Worm (Caenorhabditis elegans): ENCODE data around the gene tag-153.

DNA sequence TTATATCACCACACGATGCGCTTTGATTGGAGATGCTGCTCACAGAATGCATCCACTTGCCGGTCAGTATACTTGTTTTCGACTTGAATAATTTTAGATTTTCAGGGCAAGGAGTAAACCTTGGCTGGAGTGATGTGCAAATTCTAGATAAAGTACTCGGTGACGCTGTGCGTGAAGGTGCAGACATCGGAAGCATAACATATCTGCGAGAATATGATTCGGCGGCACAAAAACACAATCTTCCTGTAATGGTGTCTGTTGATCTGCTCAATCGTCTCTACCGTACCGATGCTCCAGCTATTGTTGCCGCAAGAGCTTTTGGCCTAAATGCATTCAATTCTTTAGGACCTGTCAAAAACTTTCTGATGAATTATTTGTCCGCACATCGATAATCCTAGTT, 15.6 kb downstream of the tag-153 start:
- TF ChIP-seq unc-120 (tag; optimal IDR thresholded peaks at IDR 0.05; ENCODE audit: poor library complexity, severe bottlenecking) = no peak
- TF ChIP-seq nhr-12 (tag; optimal IDR thresholded peaks at IDR 0.05) = no peak
